Fruit fly (Drosophila melanogaster) whole organism, embryonic: ENCODE measurements around the gene Gr39a.

ENCODE experiments used
- Awh ChIP-seq: fragments of 200-800 bp; sonication (Bioruptor generic); IDR thresholded peaks from 2 replicates; pipeline ENCODE4, ENCODE4 v1.3.6; 2022; ENCODE audit warnings: missing biosample characterization, missing genetic modification characterization
- Blimp-1 ChIP-seq: fragments of 200-800 bp; sonication (Bioruptor generic); optimal IDR thresholded peaks from 3 replicates; lab custom pipeline; 2018; ENCODE audit warnings: missing biosample characterization, missing genetic modification characterization, mild to moderate bottlenecking, moderate library complexity, missing genetic modification reagents
- CG10431 ChIP-seq: fragments of 200-800 bp; sonication (Bioruptor generic); optimal IDR thresholded peaks from 3 replicates; lab custom pipeline; 2018; ENCODE audit warnings: missing biosample characterization, mild to moderate bottlenecking, missing genetic modification characterization
- CG12942 ChIP-seq: fragments of 200-800 bp; sonication (Bioruptor generic); optimal IDR thresholded peaks from 3 replicates; lab custom pipeline; 2016; ENCODE audit warnings: missing biosample characterization, missing genetic modification characterization
- CG13424 ChIP-seq: fragments of 200-800 bp; sonication (Bioruptor generic); optimal IDR thresholded peaks from 2 replicates; lab custom pipeline; 2019; ENCODE audit warnings: missing biosample characterization, mild to moderate bottlenecking, missing genetic modification characterization, moderate library complexity
- CG14710 ChIP-seq: fragments of 200-800 bp; sonication (Bioruptor generic); optimal IDR thresholded peaks from 3 replicates; lab custom pipeline; 2019; ENCODE audit warnings: missing biosample characterization, mild to moderate bottlenecking, missing genetic modification characterization, moderate library complexity
- CG15269 ChIP-seq: fragments of 200-800 bp; sonication (Bioruptor generic); optimal IDR thresholded peaks from 2 replicates; lab custom pipeline; 2018; ENCODE audit warnings: missing biosample characterization, mild to moderate bottlenecking, missing genetic modification characterization, moderate library complexity
- CG15696 ChIP-seq: fragments of 200-800 bp; sonication (Bioruptor generic); optimal IDR thresholded peaks from 2 replicates; lab custom pipeline; 2019; ENCODE audit warnings: missing biosample characterization, mild to moderate bottlenecking, missing genetic modification characterization, moderate library complexity
- CG17328 ChIP-seq: fragments of 200-800 bp; sonication (Bioruptor generic); IDR thresholded peaks from 2 replicates; pipeline ENCODE4 v1.3.6; 2022; ENCODE audit warnings: missing biosample characterization, missing genetic modification characterization
- CG1832 ChIP-seq: fragments of 200-800 bp; sonication (Bioruptor generic); optimal IDR thresholded peaks from 2 replicates; lab custom pipeline; 2017; ENCODE audit warnings: missing biosample characterization, mild to moderate bottlenecking, missing genetic modification characterization, inconsistent platforms
- CG18619 ChIP-seq: fragments of 200-800 bp; sonication (Bioruptor generic); optimal IDR thresholded peaks from 3 replicates; lab custom pipeline; 2017; ENCODE audit warnings: missing biosample characterization, mild to moderate bottlenecking, missing genetic modification characterization
- CG18764 ChIP-seq: fragments of 200-800 bp; sonication (Bioruptor generic); optimal IDR thresholded peaks from 3 replicates; lab custom pipeline; 2016; ENCODE audit warnings: missing biosample characterization, missing genetic modification characterization
- CG34422 ChIP-seq: fragments of 200-800 bp; sonication (Bioruptor generic); IDR thresholded peaks from 3 replicates; pipeline ENCODE4 v1.3.6; 2022; ENCODE audit warnings: missing biosample characterization, missing genetic modification characterization
- CG4707 ChIP-seq: fragments of 200-800 bp; sonication (Bioruptor generic); optimal IDR thresholded peaks from 2 replicates; lab custom pipeline; 2018; ENCODE audit warnings: missing biosample characterization, mild to moderate bottlenecking, missing genetic modification characterization, moderate library complexity
- CG4820 ChIP-seq: fragments of 200-800 bp; sonication (Bioruptor generic); optimal IDR thresholded peaks from 3 replicates; lab custom pipeline; 2016; ENCODE audit warnings: missing biosample characterization, missing genetic modification characterization
- CG6272 ChIP-seq: fragments of 200-800 bp; sonication (Bioruptor generic); IDR thresholded peaks from 2 replicates; pipeline ENCODE4 v1.3.6; 2022; ENCODE audit warnings: missing biosample characterization, missing genetic modification characterization
- CG6689 ChIP-seq: fragments of 200-800 bp; sonication (Bioruptor generic); IDR thresholded peaks from 2 replicates; pipeline ENCODE4 v1.3.6; 2022; ENCODE audit warnings: missing biosample characterization, missing genetic modification characterization
- CG9609 ChIP-seq: fragments of 200-800 bp; sonication (Bioruptor generic); optimal IDR thresholded peaks from 3 replicates; lab custom pipeline; 2016; ENCODE audit warnings: missing biosample characterization, missing genetic modification characterization
- CG9817 ChIP-seq: fragments of 200-800 bp; sonication (Bioruptor generic); optimal IDR thresholded peaks from 2 replicates; lab custom pipeline; 2018; ENCODE audit warnings: missing biosample characterization, mild to moderate bottlenecking, missing genetic modification characterization, moderate library complexity
- Dad ChIP-seq: fragments of 200-800 bp; sonication (Bioruptor generic); optimal IDR thresholded peaks from 3 replicates; lab custom pipeline; 2016; ENCODE audit warnings: missing biosample characterization, missing genetic modification characterization
- Dip2 ChIP-seq: fragments of 200-800 bp; sonication (Bioruptor generic); IDR thresholded peaks from 2 replicates; pipeline ENCODE4 v1.3.6; 2022; ENCODE audit warnings: missing biosample characterization, missing genetic modification characterization
- Dll ChIP-seq: fragments of 200-800 bp; sonication (Bioruptor generic); IDR thresholded peaks from 4 replicates; pipeline ENCODE4 v1.3.6; 2022; ENCODE audit warnings: missing biosample characterization, missing genetic modification characterization; ENCODE audit not compliant: partially characterized antibody
- E2f1 ChIP-seq: fragments of 200-800 bp; sonication (Bioruptor generic); IDR thresholded peaks from 2 replicates; pipeline ENCODE4 v1.3.6; 2022; ENCODE audit warnings: missing biosample characterization, missing genetic modification characterization
- Elba2 ChIP-seq: fragments of 200-800 bp; sonication (Bioruptor generic); optimal IDR thresholded peaks from 3 replicates; lab custom pipeline; 2016; ENCODE audit warnings: missing biosample characterization, missing genetic modification characterization
- Gsc ChIP-seq: fragments of 200-800 bp; sonication (Bioruptor generic); IDR thresholded peaks from 2 replicates; pipeline ENCODE4 v1.3.6; 2022; ENCODE audit warnings: missing biosample characterization, missing genetic modification characterization
- H2.0 ChIP-seq: fragments of 200-800 bp; sonication (Bioruptor generic); IDR thresholded peaks from 2 replicates; pipeline ENCODE4 v1.3.6; 2022; ENCODE audit warnings: missing biosample characterization, missing genetic modification characterization
- Neu2 ChIP-seq: fragments of 200-800 bp; sonication (Bioruptor generic); optimal IDR thresholded peaks from 3 replicates; lab custom pipeline; 2016; ENCODE audit warnings: missing biosample characterization, missing genetic modification characterization, borderline replicate concordance
- Scr ChIP-seq: fragments of 200-800 bp; sonication (Bioruptor generic); IDR thresholded peaks from 2 replicates; pipeline ENCODE4 v1.3.6; 2022; ENCODE audit warnings: missing biosample characterization, missing genetic modification characterization; ENCODE audit not compliant: partially characterized antibody
- Usf ChIP-seq: fragments of 200-800 bp; sonication (Bioruptor generic); optimal IDR thresholded peaks from 2 replicates; lab custom pipeline; 2017; ENCODE audit warnings: missing genotype, missing biosample characterization, missing genetic modification characterization
- al ChIP-seq: fragments of 200-800 bp; sonication (Bioruptor generic); IDR thresholded peaks from 2 replicates; pipeline ENCODE4 v1.3.6; 2022; ENCODE audit warnings: missing biosample characterization, missing genetic modification characterization
- ara ChIP-seq: fragments of 200-800 bp; sonication (Bioruptor generic); IDR thresholded peaks from 2 replicates; pipeline ENCODE4 v1.3.6; 2022; ENCODE audit warnings: missing biosample characterization, missing genetic modification characterization
- bsh ChIP-seq, 2 experiments: fragments of 200-800 bp; sonication (Bioruptor generic); optimal IDR thresholded peaks; 2 replicates each; lab custom pipeline; 2017 to 2018; ENCODE audit warnings: mild to moderate bottlenecking in 2 of 2, missing biosample characterization in 2 of 2, missing genetic modification characterization in 2 of 2, moderate library complexity in 1 of 2
- croc ChIP-seq: fragments of 200-800 bp; sonication (Bioruptor generic); conservative IDR thresholded peaks from 3 replicates; pipeline ENCODE4 v1.3.6; 2022; ENCODE audit warnings: missing biosample characterization, missing genetic modification characterization
- crp ChIP-seq, 2 experiments: fragments of 200-800 bp; sonication (Bioruptor generic); optimal IDR thresholded peaks; 2 replicates in 1 of 2; 3 replicates in 1 of 2; lab custom pipeline; 2017; ENCODE audit warnings: missing biosample characterization in 2 of 2, missing genetic modification characterization in 2 of 2, mild to moderate bottlenecking in 1 of 2, moderate library complexity in 1 of 2
- dati ChIP-seq: fragments of 200-800 bp; sonication (Bioruptor generic); IDR thresholded peaks from 2 replicates; pipeline ENCODE4 v1.3.6; 2022; ENCODE audit warnings: missing biosample characterization, missing genetic modification characterization
- dm ChIP-seq: fragments of 200-800 bp; sonication (Bioruptor generic); optimal IDR thresholded peaks from 3 replicates; lab custom pipeline; 2016; ENCODE audit warnings: missing biosample characterization, missing genetic modification characterization
- fru ChIP-seq: fragments of >200 bp; optimal IDR thresholded peaks from 2 replicates; lab custom pipeline; 2017
- ftz-f1 ChIP-seq: fragments of 200-800 bp; sonication (Bioruptor generic); optimal IDR thresholded peaks from 2 replicates; lab custom pipeline; 2016; ENCODE audit warnings: missing biosample characterization, missing genetic modification characterization
- gem ChIP-seq: fragments of 200-800 bp; sonication (Bioruptor generic); optimal IDR thresholded peaks from 2 replicates; lab custom pipeline; 2019; ENCODE audit warnings: missing biosample characterization, mild to moderate bottlenecking, missing genetic modification characterization, moderate library complexity
- insv ChIP-seq, 2 experiments: fragments of 200-800 bp; sonication (Bioruptor generic); optimal IDR thresholded peaks; 3 replicates each; lab custom pipeline; 2016 to 2018; ENCODE audit warnings: missing biosample characterization in 2 of 2, missing genetic modification characterization in 2 of 2
- nau ChIP-seq: fragments of 200-800 bp; sonication (Bioruptor generic); optimal IDR thresholded peaks from 3 replicates; lab custom pipeline; 2017; ENCODE audit warnings: missing biosample characterization, mild to moderate bottlenecking, missing genetic modification characterization, missing genetic modification reagents
- nerfin-2 ChIP-seq: fragments of 200-800 bp; sonication (Bioruptor generic); IDR thresholded peaks from 2 replicates; pipeline ENCODE4 v1.3.6; 2022; ENCODE audit warnings: missing biosample characterization, missing genetic modification characterization; ENCODE audit not compliant: partially characterized antibody
- rib ChIP-seq: fragments of 200-800 bp; sonication (Bioruptor generic); IDR thresholded peaks from 2 replicates; pipeline ENCODE4 v1.3.6; 2022; ENCODE audit warnings: missing biosample characterization, missing genetic modification characterization
- sima ChIP-seq: fragments of 200-800 bp; sonication (Bioruptor generic); optimal IDR thresholded peaks from 2 replicates; lab custom pipeline; 2016; ENCODE audit warnings: missing biosample characterization, missing genetic modification characterization
- sisA ChIP-seq: fragments of 200-800 bp; sonication (Bioruptor generic); IDR thresholded peaks from 2 replicates; pipeline ENCODE4 v1.3.6; 2022; ENCODE audit warnings: missing biosample characterization, missing genetic modification characterization
- slbo ChIP-seq: fragments of 200-800 bp; sonication (Bioruptor generic); IDR thresholded peaks from 2 replicates; pipeline ENCODE4 v1.3.6; 2022; ENCODE audit warnings: missing biosample characterization, missing genetic modification characterization
- sob ChIP-seq: fragments of 200-800 bp; sonication (Bioruptor generic); IDR thresholded peaks from 2 replicates; pipeline ENCODE4 v1.3.6; 2022; ENCODE audit warnings: missing biosample characterization, missing genetic modification characterization
- trem ChIP-seq: fragments of 200-800 bp; optimal IDR thresholded peaks from 3 replicates; lab custom pipeline; 2019; ENCODE audit warnings: missing biosample characterization, mild to moderate bottlenecking, missing genetic modification characterization, moderate library complexity
- trh ChIP-seq: fragments of 200-800 bp; sonication (Bioruptor generic); optimal IDR thresholded peaks from 2 replicates; lab custom pipeline; 2016; ENCODE audit warnings: missing biosample characterization, missing genetic modification characterization
- wdn ChIP-seq: fragments of 200-800 bp; sonication (Bioruptor generic); IDR thresholded peaks from 2 replicates; pipeline ENCODE4 v1.3.6; 2022; ENCODE audit warnings: missing biosample characterization, missing genetic modification characterization
- yki ChIP-seq: fragments of >200 bp; optimal IDR thresholded peaks from 3 replicates; lab custom pipeline; 2018
- zf30C ChIP-seq: fragments of 200-800 bp; sonication (Bioruptor generic); optimal IDR thresholded peaks from 3 replicates; lab custom pipeline; 2018; ENCODE audit warnings: missing biosample characterization, mild to moderate bottlenecking, missing genetic modification characterization

Gr39a gene

DNA sequence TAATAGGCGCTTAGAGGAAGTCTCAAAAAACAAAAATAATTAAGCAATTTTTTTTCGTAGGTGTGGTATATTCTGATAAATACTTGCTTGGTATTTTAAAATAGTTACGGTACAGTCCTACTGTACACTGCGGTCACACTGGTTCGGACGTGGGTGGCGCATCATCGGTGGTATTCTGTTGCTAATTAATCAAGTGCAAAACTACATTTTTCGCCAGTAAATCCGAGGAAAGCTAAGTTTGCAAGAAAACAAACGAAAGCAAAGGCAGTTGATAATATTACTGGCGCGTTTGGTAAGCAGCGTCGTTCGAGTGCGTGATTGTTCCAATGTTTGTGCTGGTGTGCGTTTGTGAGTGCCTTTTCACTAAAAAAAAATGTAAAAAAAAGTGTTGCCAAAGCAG is 27.7 kb upstream of the Gr39a start, which contains the start of gene CG8671 (continued):
- no peak for TF ChIP-seq Usf (GFP tag; lab: Kevin White, UChicago)
- no peak for TF ChIP-seq CG6689 (GFP tag; lab: Robert Waterston, UW)
- no peak for TF ChIP-seq dati
- no peak for TF ChIP-seq al (GFP tag; lab: Robert Waterston, UW)
- TF ChIP-seq Gsc (GFP tag; lab: Robert Waterston, UW), result no peak
- TF ChIP-seq CG18764 (GFP tag; lab: Kevin White, UChicago), result no peak
- peak; percentile 34 for TF ChIP-seq trem
- no peak for TF ChIP-seq insv (GFP tag; optimal IDR thresholded peaks at IDR 0.05; lab: Kevin White, UChicago)
- TF ChIP-seq H2.0 (GFP tag; lab: Robert Waterston, UW), result no peak
- no peak for TF ChIP-seq fru
- TF ChIP-seq CG15269 (tag; lab: Kevin White, UChicago), result no peak
- 0 out of 2 replicates have a peak, but pooled peaks have one; percentile 6 for TF ChIP-seq Scr (GFP tag; lab: Robert Waterston, UW)
- peak; percentile 35 for TF ChIP-seq CG14710 (tag; lab: Kevin White, UChicago)
- TF ChIP-seq Blimp-1 (GFP tag; lab: Kevin White, UChicago), result no peak
- no peak for TF ChIP-seq CG12942 (GFP tag; lab: Kevin White, UChicago)
- no peak for TF ChIP-seq gem (tag; lab: Kevin White, UChicago)
- TF ChIP-seq Elba2 (GFP tag; lab: Kevin White, UChicago), result no peak
- no peak for TF ChIP-seq bsh (GFP tag; optimal IDR thresholded peaks at IDR 0.05; lab: Kevin White, UChicago)
- no peak for TF ChIP-seq ara (GFP tag; lab: Robert Waterston, UW)
- no peak for TF ChIP-seq CG15696 (tag; lab: Kevin White, UChicago)
- no peak for TF ChIP-seq CG18619 (GFP tag; lab: Kevin White, UChicago)
- TF ChIP-seq sob (GFP tag; lab: Robert Waterston, UW), result no peak
- no peak for TF ChIP-seq dm (GFP tag; lab: Kevin White, UChicago)
- TF ChIP-seq CG10431 (GFP tag; lab: Kevin White, UChicago), result no peak
- TF ChIP-seq wdn (GFP tag; lab: Robert Waterston, UW), result no peak
- TF ChIP-seq CG4820 (GFP tag; lab: Kevin White, UChicago), result no peak
- TF ChIP-seq CG13424 (tag; lab: Kevin White, UChicago), result no peak
- TF ChIP-seq yki, result no peak
- TF ChIP-seq Neu2 (GFP tag; lab: Kevin White, UChicago), result no peak
- TF ChIP-seq ftz-f1 (GFP tag; lab: Kevin White, UChicago), result peak; percentile 28
- no peak for TF ChIP-seq nerfin-2 (GFP tag; lab: Robert Waterston, UW)
- TF ChIP-seq crp (GFP tag; optimal IDR thresholded peaks at IDR 0.05; lab: Kevin White, UChicago), result peak in 1 of 2 experiments; percentile 4
- no peak for TF ChIP-seq CG6272 (GFP tag; lab: Robert Waterston, UW)
- TF ChIP-seq CG34422 (GFP tag; lab: Robert Waterston, UW), result no peak; the same call in 2 of the 3 replicates
- TF ChIP-seq Dad, result no peak
- TF ChIP-seq Dll (GFP tag; lab: Robert Waterston, UW), result no peak
- TF ChIP-seq sima, result no peak
- no peak for TF ChIP-seq croc (GFP tag; lab: Robert Waterston, UW)
- TF ChIP-seq sisA (GFP tag; lab: Robert Waterston, UW), result no peak
- no peak for TF ChIP-seq CG4707
- no peak for TF ChIP-seq zf30C
- no peak for TF ChIP-seq CG9817 (tag; lab: Kevin White, UChicago)
- TF ChIP-seq rib (GFP tag; lab: Robert Waterston, UW), result no peak
- TF ChIP-seq CG9609 (GFP tag; lab: Kevin White, UChicago), result no peak
- 0 out of 2 replicates have a peak, but pooled peaks have one; percentile 16 for TF ChIP-seq CG17328 (GFP tag; lab: Robert Waterston, UW)
- no peak for TF ChIP-seq nau
- TF ChIP-seq slbo (GFP tag; lab: Robert Waterston, UW), result no peak
- TF ChIP-seq trh, result no peak
- TF ChIP-seq E2f1, result no peak
- no peak for TF ChIP-seq Awh
- no peak for TF ChIP-seq Dip2 (GFP tag; lab: Robert Waterston, UW)
- TF ChIP-seq CG1832 (GFP tag; lab: Kevin White, UChicago), result no peak
